In the genomic region with DNA sequence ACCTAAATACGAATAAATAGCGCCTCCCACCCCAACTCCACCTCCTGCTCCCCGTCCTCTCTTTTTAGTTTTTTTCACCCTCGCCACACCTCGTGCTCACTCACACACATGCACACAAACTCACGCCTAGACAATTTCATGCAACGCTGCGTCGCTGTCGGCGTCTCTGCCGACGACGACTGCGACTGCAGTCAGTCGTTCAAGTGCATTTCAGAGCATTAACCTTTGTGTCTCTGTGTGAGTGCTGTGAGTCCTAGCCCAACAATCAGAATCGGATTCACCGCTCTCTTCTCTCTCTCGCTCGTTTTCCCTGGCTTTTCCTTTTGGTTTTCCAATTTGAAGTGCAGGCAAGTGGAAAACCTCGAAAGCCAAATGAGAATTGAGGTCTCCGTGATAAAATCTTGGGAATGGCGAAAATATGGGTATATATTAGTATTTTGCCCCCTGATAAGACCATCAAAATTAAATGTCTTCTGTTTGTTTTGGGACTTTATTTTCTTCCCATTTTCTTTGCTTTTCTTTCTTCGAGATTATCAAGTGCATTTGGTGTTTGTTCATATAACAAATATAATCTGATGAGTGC, we compare ENCODE assay signal across 5 fruit fly cellular contexts.
TF ChIP-seq lines count a peak whose summit lies in the region.

No protein-coding gene starts in this region.

- no peak for TF ChIP-seq CTCF in whole organism, embryonic (GFP tag; optimal IDR thresholded peaks at IDR 0.05; lab: Kevin White, UChicago)

TF ChIP-seq in whole organism, 6 proteins besides CTCF, POLR2A, EP300 and RAD21:
- TF ChIP-seq Dll (optimal IDR thresholded peaks at IDR 0.05; lab: Kevin White, UChicago) = no peak
- peak; percentile 73 to 97 for TF ChIP-seq EcR (GFP tag; optimal IDR thresholded peaks at IDR 0.05; lab: Kevin White, UChicago)

TF ChIP-seq in whole organism, embryonic, 481 proteins besides CTCF, POLR2A, EP300 and RAD21 (continues in another document):
- TF ChIP-seq sqz (GFP tag; optimal IDR thresholded peaks at IDR 0.05; lab: Kevin White, UChicago) (peak; percentile 64), Bgb (GFP tag; IDR thresholded peaks at IDR 0.05; lab: Robert Waterston, UW; ENCODE audit: partially characterized antibody) (0 out of 2 replicates have a peak, but pooled peaks have one; percentile 15), CG15514 (GFP tag; optimal IDR thresholded peaks at IDR 0.05; lab: Kevin White, UChicago) (no peak), Deaf1 (tag; optimal IDR thresholded peaks at IDR 0.05; lab: Kevin White, UChicago) (peak; percentile 62), lola (GFP tag; optimal IDR thresholded peaks at IDR 0.05; lab: Kevin White, UChicago) (peak in 1 of 3 experiments; percentile 26), sens (GFP tag; lab: Kevin White, UChicago) (peak; percentile 80), CG15479 (GFP tag; optimal IDR thresholded peaks at IDR 0.05; lab: Kevin White, UChicago) (peak; percentile 34), CG8290 (GFP tag; optimal IDR thresholded peaks at IDR 0.05; lab: Kevin White, UChicago) (no peak), CG8290 (tag; optimal IDR thresholded peaks at IDR 0.05; lab: Kevin White, UChicago) (no peak), Rfx (GFP tag; IDR thresholded peaks at IDR 0.05; lab: Robert Waterston, UW) (no peak), CG10274 (GFP tag; optimal IDR thresholded peaks at IDR 0.05; lab: Kevin White, UChicago) (no peak), psq (GFP tag; optimal IDR thresholded peaks at IDR 0.05; lab: Kevin White, UChicago) (peak; percentile 22), hkb (optimal IDR thresholded peaks at IDR 0.05; lab: Kevin White, UChicago) (no peak), hkb (GFP tag; IDR thresholded peaks at IDR 0.05; lab: Robert Waterston, UW) (0 out of 2 replicates have a peak, but pooled peaks have one; percentile 30), Elba2 (GFP tag; optimal IDR thresholded peaks at IDR 0.05; lab: Kevin White, UChicago) (peak; percentile 14), CG2199 (GFP tag; IDR thresholded peaks at IDR 0.05; lab: Robert Waterston, UW) (peak; percentile 81; the same call in 2 of the 3 replicates), crol (GFP tag; IDR thresholded peaks at IDR 0.05; lab: Robert Waterston, UW) (peak; percentile 79), lov (optimal IDR thresholded peaks at IDR 0.05; lab: Kevin White, UChicago) (no peak), lov (GFP tag; IDR thresholded peaks at IDR 0.05; lab: Robert Waterston, UW) (0 out of 3 replicates have a peak, but pooled peaks have one; percentile 51)

TF ChIP-seq in whole organism, prepupa, 60 proteins besides CTCF, POLR2A, EP300 and RAD21:
- TF ChIP-seq CG6792 (GFP tag; optimal IDR thresholded peaks at IDR 0.05; lab: Kevin White, UChicago) (no peak), Eip78C (GFP tag; lab: Kevin White, UChicago) (peak; percentile 59), ss (GFP tag; optimal IDR thresholded peaks at IDR 0.05; lab: Kevin White, UChicago) (peak; percentile 20 to 52), svp (GFP tag; lab: Kevin White, UChicago) (peak; percentile 88), Gug (GFP tag; IDR thresholded peaks at IDR 0.05; lab: Robert Waterston, UW) (no peak), CG6163 (GFP tag; IDR thresholded peaks at IDR 0.05; lab: Robert Waterston, UW) (peak; percentile 69; the same call in 1 of the 3 replicates), Lpt (GFP tag; optimal IDR thresholded peaks at IDR 0.05; lab: Kevin White, UChicago) (peak; percentile 9), CG11902 (GFP tag; optimal IDR thresholded peaks at IDR 0.05; lab: Kevin White, UChicago) (no peak)

TF ChIP-seq in whole organism, pupa, 21 proteins besides CTCF, POLR2A, EP300 and RAD21:
- peak; percentile 99 for TF ChIP-seq EcR (GFP tag; optimal IDR thresholded peaks at IDR 0.05; lab: Kevin White, UChicago)
- peak; percentile 15 for TF ChIP-seq CG13204 (GFP tag; optimal IDR thresholded peaks at IDR 0.05; lab: Kevin White, UChicago)
- TF ChIP-seq CG15710 (tag; optimal IDR thresholded peaks at IDR 0.05; lab: Kevin White, UChicago) = no peak
- no peak for TF ChIP-seq CG9948 (tag; optimal IDR thresholded peaks at IDR 0.05; lab: Kevin White, UChicago)
- 0 out of 3 replicates have a peak, but pooled peaks have one; percentile 22 for TF ChIP-seq CG4496 (GFP tag; IDR thresholded peaks at IDR 0.05; lab: Robert Waterston, UW)
- peak; percentile 33; the same call in 1 of the 2 replicates for TF ChIP-seq Ets98B (GFP tag; IDR thresholded peaks at IDR 0.05; lab: Robert Waterston, UW)
- TF ChIP-seq CG12605 (GFP tag; IDR thresholded peaks at IDR 0.05; lab: Robert Waterston, UW) = 0 out of 2 replicates have a peak, but pooled peaks have one; percentile 29
- TF ChIP-seq CG14655 (GFP tag; optimal IDR thresholded peaks at IDR 0.05; lab: Kevin White, UChicago) = peak; percentile 1

TF ChIP-seq in whole organism, wandering third instar larva, 38 proteins besides CTCF, POLR2A, EP300 and RAD21:
- TF ChIP-seq brk (GFP tag; optimal IDR thresholded peaks at IDR 0.05; lab: Kevin White, UChicago) = no peak
- no peak for TF ChIP-seq Rel (GFP tag; optimal IDR thresholded peaks at IDR 0.05; lab: Kevin White, UChicago)
- TF ChIP-seq Rel (tag; optimal IDR thresholded peaks at IDR 0.05; lab: Kevin White, UChicago) = peak; percentile 21
- peak; percentile 41 for TF ChIP-seq br (GFP tag; optimal IDR thresholded peaks at IDR 0.05; lab: Kevin White, UChicago)
